Worm (Caenorhabditis elegans) whole organism, L4 larva: Measurements from ENCODE around the gene vps-2.

Experiments used
- ceh-28 ChIP-seq: fragments of 150-350 bp; optimal IDR thresholded peaks from 2 replicates; lab custom pipeline; 2014; ENCODE audit warnings: missing biosample characterization, missing genetic modification reagents, missing genetic modification characterization
- dmd-9 ChIP-seq: fragments of 200-800 bp; sonication (Bioruptor generic); IDR thresholded peaks from 2 replicates; pipeline ENCODE4 v1.3.6; 2022; ENCODE audit warnings: missing genetic modification reagents, missing genetic modification characterization, missing compliant biosample characterization
- hif-1 ChIP-seq, 2 experiments: sonication (generic microtip); optimal IDR thresholded peaks; 2 replicates each; lab custom pipeline; 2016 to 2017; ENCODE audit warnings: missing compliant biosample characterization in 2 of 2, missing genetic modification characterization in 2 of 2, missing genetic modification reagents in 2 of 2, missing genotype in 2 of 2, mild to moderate bottlenecking in 1 of 2
- lin-15B ChIP-seq: fragments of 150-350 bp; sonication (generic microtip); optimal IDR thresholded peaks from 3 replicates; lab custom pipeline; 2014; ENCODE audit warnings: missing biosample characterization, missing genetic modification characterization
- lsy-2 ChIP-seq, 2 experiments: fragments of 150-350 bp in 1 of 2; sonication (generic microtip) in 1 of 2; optimal IDR thresholded peaks; 2 replicates each; lab custom pipeline; 2014 to 2017; ENCODE audit warnings: missing biosample characterization in 2 of 2, missing genetic modification characterization in 2 of 2
- nhr-28 ChIP-seq: fragments of 150-350 bp; optimal IDR thresholded peaks from 2 replicates; lab custom pipeline; 2014; ENCODE audit warnings: missing biosample characterization, missing genetic modification characterization
- pqm-1 ChIP-seq: sonication (generic microtip); optimal IDR thresholded peaks from 2 replicates; lab custom pipeline; 2017; ENCODE audit warnings: missing biosample characterization, missing genetic modification characterization
- snpc-4 ChIP-seq: fragments of 150-350 bp; optimal IDR thresholded peaks from 2 replicates; lab custom pipeline; 2014; ENCODE audit warnings: missing biosample characterization, missing genetic modification characterization
- unc-130 ChIP-seq: sonication (generic microtip); optimal IDR thresholded peaks from 2 replicates; lab custom pipeline; 2016; ENCODE audit warnings: missing genetic modification reagents, missing genetic modification characterization, missing compliant biosample characterization
- ztf-11 ChIP-seq: fragments of 150-350 bp; optimal IDR thresholded peaks from 2 replicates; lab custom pipeline; 2014; ENCODE audit warnings: missing biosample characterization, missing genetic modification characterization

DNA sequence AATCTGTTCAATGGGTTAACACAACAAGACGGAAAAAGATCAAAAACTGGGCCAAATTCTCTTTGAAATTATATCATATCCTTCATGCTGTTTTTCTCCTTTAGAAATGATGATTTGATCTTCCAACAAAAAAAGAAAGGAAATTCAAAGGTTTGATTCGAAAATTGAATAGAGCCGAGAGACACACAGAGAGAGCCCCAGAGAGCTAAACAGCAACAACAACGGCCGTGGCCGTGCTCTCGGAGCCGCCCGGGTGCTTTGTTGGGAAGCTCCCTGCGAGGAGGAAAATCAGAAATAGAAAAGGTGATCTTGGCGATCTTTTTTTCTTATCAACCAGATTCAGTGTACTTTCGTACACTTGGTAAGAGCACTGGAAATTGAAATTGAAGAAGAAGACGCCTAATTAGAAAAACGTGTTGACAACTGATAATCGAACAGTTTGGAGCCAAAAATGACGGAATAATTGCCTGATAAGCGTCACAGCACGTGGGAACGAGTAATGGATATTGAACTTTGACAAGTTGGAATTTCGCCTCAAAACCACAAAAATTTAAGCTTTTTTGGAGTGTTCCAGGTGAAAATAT lies 29.3 kb upstream of the vps-2 start:
- no peak for TF ChIP-seq dmd-9 (GFP tag; lab: Robert Waterston, UW)
- TF ChIP-seq nhr-28: peak; percentile 36
- TF ChIP-seq unc-130 (GFP tag; lab: Kevin White, UChicago): no peak
- TF ChIP-seq ztf-11 (tag; lab: Kevin White, UChicago): no peak
- no peak for TF ChIP-seq hif-1 (tag; optimal IDR thresholded peaks at IDR 0.05; lab: Kevin White, UChicago)
- TF ChIP-seq ceh-28 (tag; lab: Kevin White, UChicago): no peak
- TF ChIP-seq lsy-2 (tag; optimal IDR thresholded peaks at IDR 0.05; lab: Kevin White, UChicago): peak in 1 of 2 experiments; percentile 35
- no peak for TF ChIP-seq lin-15B
- peak; percentile 37 for TF ChIP-seq pqm-1
- no peak for TF ChIP-seq snpc-4 (tag; lab: Kevin White, UChicago)
